Worm (Caenorhabditis elegans) whole organism, mixed stage, embryonic: Measurements from ENCODE around the gene F49C5.9.

ENCODE experiments used
- M03D4.4 ChIP-seq: sonication (generic microtip); optimal IDR thresholded peaks from 2 replicates; lab custom pipeline; 2017; ENCODE audit warnings: mild to moderate bottlenecking, missing genetic modification characterization, missing compliant biosample characterization
- bed-3 ChIP-seq: fragments of 200-800 bp; sonication (Bioruptor generic); optimal IDR thresholded peaks from 3 replicates; lab custom pipeline; 2018; ENCODE audit warnings: mild to moderate bottlenecking, missing genetic modification characterization, moderate library complexity, missing compliant biosample characterization
- blmp-1 ChIP-seq: fragments of 150-350 bp; optimal IDR thresholded peaks from 2 replicates; lab custom pipeline; 2014; ENCODE audit warnings: missing biosample characterization, missing genetic modification characterization
- ceh-39 ChIP-seq: fragments of 150-350 bp; optimal IDR thresholded peaks from 2 replicates; lab custom pipeline; 2014; ENCODE audit warnings: missing biosample characterization, missing genetic modification characterization
- ceh-43 ChIP-seq: fragments of 200-800 bp; sonication (Bioruptor generic); optimal IDR thresholded peaks from 2 replicates; lab custom pipeline; 2018; ENCODE audit warnings: mild to moderate bottlenecking, missing genetic modification characterization, moderate library complexity, missing compliant biosample characterization
- ceh-83 ChIP-seq: fragments of 200-800 bp; sonication (Bioruptor generic); optimal IDR thresholded peaks from 2 replicates; lab custom pipeline; 2018; ENCODE audit warnings: mild to moderate bottlenecking, missing genetic modification characterization, missing compliant biosample characterization
- ces-1 ChIP-seq: fragments of 150-350 bp; optimal IDR thresholded peaks from 2 replicates; lab custom pipeline; 2014; ENCODE audit warnings: missing biosample characterization, missing genetic modification reagents, missing genetic modification characterization
- cnd-1 ChIP-seq: fragments of 200-800 bp; sonication (Bioruptor generic); optimal IDR thresholded peaks from 2 replicates; lab custom pipeline; 2018; ENCODE audit warnings: mild to moderate bottlenecking, missing genetic modification characterization, missing compliant biosample characterization
- drap-1 ChIP-seq: fragments of 200-800 bp; sonication (Bioruptor generic); optimal IDR thresholded peaks from 3 replicates; lab custom pipeline; 2018; ENCODE audit warnings: mild to moderate bottlenecking, missing genetic modification characterization, missing compliant biosample characterization
- elt-3 ChIP-seq: fragments of 150-350 bp; optimal IDR thresholded peaks from 2 replicates; lab custom pipeline; 2014; ENCODE audit warnings: missing biosample characterization, missing genetic modification characterization
- flh-1 ChIP-seq: fragments of 200-800 bp; sonication (Bioruptor generic); optimal IDR thresholded peaks from 2 replicates; lab custom pipeline; 2018; ENCODE audit warnings: mild to moderate bottlenecking, missing genetic modification characterization, moderate library complexity, missing compliant biosample characterization
- ham-2 ChIP-seq: fragments of 200-800 bp; sonication (Bioruptor generic); optimal IDR thresholded peaks from 2 replicates; lab custom pipeline; 2018; ENCODE audit warnings: mild to moderate bottlenecking, missing genetic modification characterization, missing compliant biosample characterization
- hlh-1 ChIP-seq: fragments of 150-350 bp; optimal IDR thresholded peaks from 2 replicates; lab custom pipeline; 2014; ENCODE audit warnings: missing biosample characterization, missing genetic modification reagents, missing genetic modification characterization
- lin-13 ChIP-seq: fragments of 150-350 bp; optimal IDR thresholded peaks from 2 replicates; lab custom pipeline; 2014; ENCODE audit warnings: missing biosample characterization, missing genetic modification characterization
- lin-32 ChIP-seq: fragments of 200-800 bp; sonication (Bioruptor generic); optimal IDR thresholded peaks from 2 replicates; lab custom pipeline; 2018; ENCODE audit warnings: mild to moderate bottlenecking, missing genetic modification characterization, missing compliant biosample characterization
- lsy-2 ChIP-seq: fragments of 150-350 bp; optimal IDR thresholded peaks from 2 replicates; lab custom pipeline; 2014; ENCODE audit warnings: missing biosample characterization, missing genetic modification characterization
- mab-5 ChIP-seq: fragments of 150-350 bp; optimal IDR thresholded peaks from 2 replicates; lab custom pipeline; 2014; ENCODE audit warnings: missing biosample characterization, missing genetic modification characterization
- mep-1 ChIP-seq: fragments of 150-350 bp; optimal IDR thresholded peaks from 2 replicates; lab custom pipeline; 2017; ENCODE audit warnings: missing biosample characterization, missing genetic modification reagents, missing genetic modification characterization, inconsistent platforms
- mls-2 ChIP-seq: sonication (generic microtip); optimal IDR thresholded peaks from 2 replicates; lab custom pipeline; 2016; ENCODE audit warnings: mild to moderate bottlenecking, missing genetic modification characterization, moderate library complexity, missing compliant biosample characterization
- nhr-12 ChIP-seq: fragments of 150-350 bp; optimal IDR thresholded peaks from 2 replicates; lab custom pipeline; 2014; ENCODE audit warnings: missing biosample characterization, missing genetic modification characterization
- nhr-2 ChIP-seq: fragments of 150-350 bp; optimal IDR thresholded peaks from 2 replicates; lab custom pipeline; 2014; ENCODE audit warnings: missing biosample characterization, missing genetic modification characterization
- nhr-237 ChIP-seq: fragments of 150-350 bp; optimal IDR thresholded peaks from 2 replicates; lab custom pipeline; 2014; ENCODE audit warnings: missing biosample characterization, missing genetic modification characterization
- nhr-28 ChIP-seq: fragments of 150-350 bp; optimal IDR thresholded peaks from 2 replicates; lab custom pipeline; 2014; ENCODE audit warnings: missing biosample characterization, missing genetic modification characterization
- nhr-76 ChIP-seq: sonication (generic microtip); optimal IDR thresholded peaks from 2 replicates; lab custom pipeline; 2017; ENCODE audit warnings: missing biosample characterization, missing genetic modification characterization
- sem-2 ChIP-seq: fragments of 200-800 bp; sonication (Bioruptor generic); optimal IDR thresholded peaks from 2 replicates; lab custom pipeline; 2018; ENCODE audit warnings: mild to moderate bottlenecking, missing genetic modification characterization, missing compliant biosample characterization
- snpc-4 ChIP-seq: fragments of 150-350 bp; optimal IDR thresholded peaks from 2 replicates; lab custom pipeline; 2014; ENCODE audit warnings: missing biosample characterization, missing genetic modification characterization
- sptf-1 ChIP-seq: sonication (generic microtip); optimal IDR thresholded peaks from 2 replicates; lab custom pipeline; 2017; ENCODE audit warnings: mild to moderate bottlenecking, missing genetic modification characterization, moderate library complexity, missing compliant biosample characterization
- tbx-8 ChIP-seq: fragments of 200-800 bp; sonication (Bioruptor generic); optimal IDR thresholded peaks from 2 replicates; lab custom pipeline; 2018; ENCODE audit warnings: mild to moderate bottlenecking, missing genetic modification characterization, moderate library complexity, missing compliant biosample characterization
- unc-120 ChIP-seq: sonication (generic microtip); optimal IDR thresholded peaks from 2 replicates; lab custom pipeline; 2017; ENCODE audit warnings: missing genetic modification characterization, missing compliant biosample characterization; ENCODE audit not compliant: poor library complexity, severe bottlenecking
- unc-39 ChIP-seq: fragments of 150-350 bp; optimal IDR thresholded peaks from 2 replicates; lab custom pipeline; 2014; ENCODE audit warnings: missing biosample characterization, missing genetic modification characterization
- unc-62 ChIP-seq: fragments of 150-350 bp; optimal IDR thresholded peaks from 2 replicates; lab custom pipeline; 2014; ENCODE audit warnings: missing biosample characterization, missing genetic modification reagents, missing genetic modification characterization
- zip-8 ChIP-seq: fragments of 150-350 bp; optimal IDR thresholded peaks from 2 replicates; lab custom pipeline; 2014; ENCODE audit warnings: missing biosample characterization, missing genetic modification characterization
- ztf-11 ChIP-seq: fragments of 150-350 bp; optimal IDR thresholded peaks from 2 replicates; lab custom pipeline; 2014; ENCODE audit warnings: missing biosample characterization, missing genetic modification characterization

Gene F49C5.9

ce11 chrII:12544533-12544932, at the start of gene F49C5.9:
TSS of gene F49C5.9 (minus strand) at chrII:12544633.
- TF ChIP-seq bed-3 (no peak), flh-1 (GFP tag; lab: Kevin White, UChicago) (no peak), ceh-43 (GFP tag; lab: Kevin White, UChicago) (no peak), mep-1 (tag; lab: Kevin White, UChicago) (no peak), nhr-12 (tag; lab: Kevin White, UChicago) (no peak), ceh-83 (no peak)

DNA sequence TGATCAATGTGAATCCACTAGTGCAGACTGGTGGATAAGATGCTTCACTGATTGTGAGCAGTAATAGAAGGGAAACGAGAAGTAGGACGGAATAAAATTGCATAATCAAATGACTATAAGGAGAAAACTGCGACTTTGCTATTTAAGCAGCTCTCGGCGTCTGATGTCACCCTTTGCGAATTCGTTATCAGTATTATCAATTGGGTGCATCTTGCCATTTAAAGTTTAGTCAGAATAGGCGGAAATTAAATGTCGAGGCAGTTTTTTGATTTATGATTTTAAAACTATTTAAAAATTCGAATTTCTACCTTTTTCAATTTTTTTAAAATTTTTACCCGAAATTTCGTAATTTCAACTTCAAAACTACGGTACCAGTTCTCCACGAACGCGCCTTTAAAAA, 36.5 kb upstream of the F49C5.9 start, which contains the start of gene clec-4:
clec-4 (minus strand) TSS at position 162 of the 400 bp plus-strand sequence.
- no peak for TF ChIP-seq nhr-2 (tag; lab: Kevin White, UChicago)
- TF ChIP-seq zip-8 (tag; lab: Kevin White, UChicago), result no peak
- TF ChIP-seq hlh-1 (tag; lab: Kevin White, UChicago), result no peak
- TF ChIP-seq lin-32 (GFP tag; lab: Kevin White, UChicago), result no peak
- TF ChIP-seq ces-1 (GFP tag; lab: Kevin White, UChicago), result no peak
- TF ChIP-seq unc-120 (tag; lab: Kevin White, UChicago), result no peak
- TF ChIP-seq sptf-1 (tag; lab: Kevin White, UChicago), result no peak
- no peak for TF ChIP-seq lsy-2
- TF ChIP-seq cnd-1 (tag; lab: Kevin White, UChicago), result no peak
- no peak for TF ChIP-seq blmp-1
- TF ChIP-seq nhr-28 (tag; lab: Kevin White, UChicago), result no peak
- TF ChIP-seq mls-2 (tag; lab: Kevin White, UChicago), result no peak
- TF ChIP-seq tbx-8 (GFP tag; lab: Kevin White, UChicago), result no peak
- no peak for TF ChIP-seq ham-2 (GFP tag; lab: Kevin White, UChicago)
- TF ChIP-seq, all 35 proteins: peak for 0

ce11 chrII:12577754-12578153, 33.3 kb upstream of the F49C5.9 start, which contains the start of gene clec-8:
TSS of gene clec-8 (minus strand) at chrII:12578061.
- no peak for TF ChIP-seq mls-2 (tag; lab: Kevin White, UChicago)
- TF ChIP-seq sptf-1 (tag; lab: Kevin White, UChicago), result no peak
- TF ChIP-seq cnd-1 (tag; lab: Kevin White, UChicago), result no peak
- TF ChIP-seq unc-120 (tag; lab: Kevin White, UChicago), result no peak
- no peak for TF ChIP-seq unc-39 (tag; lab: Kevin White, UChicago)
- no peak for TF ChIP-seq lin-13
- TF ChIP-seq ces-1 (GFP tag; lab: Kevin White, UChicago), result no peak
- no peak for TF ChIP-seq M03D4.4
- TF ChIP-seq snpc-4 (tag; lab: Kevin White, UChicago), result no peak
- no peak for TF ChIP-seq mab-5 (tag; lab: Kevin White, UChicago)
- TF ChIP-seq nhr-12 (tag; lab: Kevin White, UChicago), result no peak

ce11 chrII:12574668-12575067, 30.2 kb upstream of the F49C5.9 start, which contains the start of gene Y38E10A.3:
TSS of gene Y38E10A.3 (minus strand) at chrII:12574768.
- no peak for TF ChIP-seq mep-1 (tag; lab: Kevin White, UChicago)
- TF ChIP-seq ham-2 (GFP tag; lab: Kevin White, UChicago), result no peak
- TF ChIP-seq ceh-43 (GFP tag; lab: Kevin White, UChicago), result no peak
- TF ChIP-seq sem-2 (GFP tag; lab: Kevin White, UChicago), result no peak
- TF ChIP-seq lin-32 (GFP tag; lab: Kevin White, UChicago), result no peak
- no peak for TF ChIP-seq ztf-11
- no peak for TF ChIP-seq ceh-83
- no peak for TF ChIP-seq nhr-2 (tag; lab: Kevin White, UChicago)
- no peak for TF ChIP-seq nhr-237 (tag; lab: Kevin White, UChicago)
- no peak for TF ChIP-seq ceh-39 (tag; lab: Kevin White, UChicago)
- no peak for TF ChIP-seq lsy-2

DNA sequence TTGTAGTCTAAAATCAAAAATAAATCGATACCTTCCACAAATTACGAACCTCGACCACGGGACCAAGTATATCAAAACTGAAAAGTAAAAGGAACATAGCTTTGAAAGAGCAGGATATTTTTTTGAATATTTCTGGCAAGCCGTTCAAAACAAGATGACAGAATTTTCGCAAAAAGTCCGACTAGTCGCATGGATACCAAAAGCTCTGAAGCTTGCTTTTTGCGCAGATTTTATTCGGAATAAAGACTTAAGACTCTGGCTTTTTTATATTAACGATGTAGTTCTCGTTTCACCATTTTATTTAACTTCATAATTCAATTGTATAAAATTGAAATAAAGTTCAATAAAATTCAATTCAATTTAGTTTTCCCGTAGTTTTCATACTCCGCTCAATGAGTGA, 29.1 kb upstream of the F49C5.9 start, which contains the start of gene Y38E10A.2:
Y38E10A.2 (minus strand) TSS at position 101 of the 400 bp plus-strand sequence.
- TF ChIP-seq drap-1 (GFP tag; lab: Kevin White, UChicago) (no peak), ceh-83 (no peak), nhr-76 (tag; lab: Kevin White, UChicago) (no peak), unc-62 (GFP tag; lab: Kevin White, UChicago) (no peak), blmp-1 (no peak), sptf-1 (tag; lab: Kevin White, UChicago) (no peak), nhr-237 (tag; lab: Kevin White, UChicago) (no peak), lin-32 (GFP tag; lab: Kevin White, UChicago) (no peak), unc-120 (tag; lab: Kevin White, UChicago) (no peak), nhr-2 (tag; lab: Kevin White, UChicago) (no peak), tbx-8 (GFP tag; lab: Kevin White, UChicago) (no peak), unc-39 (tag; lab: Kevin White, UChicago) (no peak), nhr-28 (tag; lab: Kevin White, UChicago) (no peak), mab-5 (tag; lab: Kevin White, UChicago) (no peak), flh-1 (GFP tag; lab: Kevin White, UChicago) (no peak), ceh-39 (tag; lab: Kevin White, UChicago) (no peak), elt-3 (tag; lab: Kevin White, UChicago) (no peak)
- TF ChIP-seq, all 35 proteins: peak for 0
